Worm (Caenorhabditis elegans) whole organism, midembryonic: Measurements from ENCODE around the gene T12D8.5.

Experiments used
- T22C8.4 ChIP-seq: fragments of 200-800 bp; sonication (Bioruptor generic); IDR thresholded peaks from 2 replicates; pipeline ENCODE4 v1.3.6; 2022; ENCODE audit warnings: missing genetic modification characterization, missing compliant biosample characterization
- cog-1 ChIP-seq: sonication (generic microtip); optimal IDR thresholded peaks from 2 replicates; lab custom pipeline; 2016; ENCODE audit warnings: missing genetic modification characterization, missing compliant biosample characterization
- flt-1 ChIP-seq: fragments of 200-800 bp; sonication (Bioruptor generic); IDR thresholded peaks from 2 replicates; pipeline ENCODE4 v1.3.6; 2022; ENCODE audit warnings: missing genetic modification characterization, missing compliant biosample characterization
- klf-2 ChIP-seq: fragments of 200-800 bp; sonication (Bioruptor generic); conservative IDR thresholded peaks from 2 replicates; pipeline ENCODE4 v1.3.6; 2022; ENCODE audit warnings: missing genetic modification reagents, missing genetic modification characterization, missing compliant biosample characterization
- med-1 ChIP-seq: sonication (generic microtip); optimal IDR thresholded peaks from 2 replicates; lab custom pipeline; 2017; ENCODE audit warnings: missing genetic modification characterization, mild to moderate bottlenecking, missing compliant biosample characterization, antibody characterized with exemption, missing genetic modification reagents; ENCODE audit not compliant: insufficient read depth
- ref-1 ChIP-seq: fragments of 200-800 bp; sonication (Bioruptor generic); conservative IDR thresholded peaks from 2 replicates; pipeline ENCODE4 v1.3.6; 2022; ENCODE audit warnings: missing genetic modification reagents, missing genetic modification characterization, missing compliant biosample characterization
- tab-1 ChIP-seq: fragments of 200-800 bp; sonication (Bioruptor generic); IDR thresholded peaks from 2 replicates; pipeline ENCODE4 v1.3.6; 2022; ENCODE audit warnings: missing genetic modification characterization, missing compliant biosample characterization
- ztf-23 ChIP-seq: fragments of 200-800 bp; sonication (Bioruptor generic); IDR thresholded peaks from 2 replicates; pipeline ENCODE4 v1.3.6; 2022; ENCODE audit warnings: missing genetic modification reagents, missing genetic modification characterization, missing compliant biosample characterization
- ztf-29 ChIP-seq: fragments of 200-800 bp; sonication (Bioruptor generic); IDR thresholded peaks from 2 replicates; pipeline ENCODE4 v1.3.6; 2022; ENCODE audit warnings: missing genetic modification reagents, missing genetic modification characterization, missing compliant biosample characterization

DNA sequence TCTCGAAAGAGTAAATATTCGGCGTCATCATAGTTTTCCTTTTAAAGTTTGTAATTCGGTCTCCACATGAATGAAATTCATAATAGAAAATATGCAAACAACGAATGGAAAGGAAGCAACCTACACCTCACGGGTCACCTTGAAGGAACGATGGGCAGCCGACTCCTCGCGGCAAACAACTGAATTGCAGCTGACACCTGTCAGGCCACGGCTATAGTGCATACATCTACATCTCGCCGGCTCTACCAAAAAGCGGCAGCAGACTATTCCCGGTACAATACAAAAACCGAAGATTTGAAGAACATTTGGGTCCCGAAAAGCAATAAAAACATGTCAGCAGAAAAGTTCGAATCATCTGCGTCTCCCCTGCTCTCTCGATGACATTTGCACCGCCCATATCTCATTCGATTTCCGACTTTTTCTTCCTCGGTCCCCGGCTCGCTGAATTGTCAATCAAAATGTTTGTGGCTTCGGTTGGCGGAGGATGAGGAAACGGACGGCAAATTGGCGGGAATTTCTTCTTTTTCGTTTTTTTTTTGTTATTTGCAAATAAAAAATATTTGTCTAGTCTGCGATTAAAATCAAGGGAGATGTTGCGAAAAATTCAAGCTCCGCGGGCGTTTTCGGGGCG lies 9.3 kb upstream of the T12D8.5 start:
- no peak for TF ChIP-seq T22C8.4
- TF ChIP-seq flt-1 (GFP tag; lab: Robert Waterston, UW): no peak
- no peak for TF ChIP-seq med-1 (GFP tag; lab: Kevin White, UChicago)
- TF ChIP-seq tab-1: no peak
- no peak for TF ChIP-seq cog-1 (tag; lab: Kevin White, UChicago)
- TF ChIP-seq ztf-29 (GFP tag; lab: Robert Waterston, UW): no peak
- no peak for TF ChIP-seq klf-2 (GFP tag; lab: Robert Waterston, UW)
- no peak for TF ChIP-seq ref-1 (GFP tag; lab: Robert Waterston, UW)
- no peak for TF ChIP-seq ztf-23 (GFP tag; lab: Robert Waterston, UW)
